Worm (Caenorhabditis elegans) whole organism, early embryonic: Measurements from ENCODE around the gene rhr-1.

Experiments used
- aly-1 ChIP-seq: sonication (generic microtip); optimal IDR thresholded peaks from 2 replicates; lab custom pipeline; 2016; ENCODE audit warnings: missing genetic modification characterization, missing compliant biosample characterization
- ama-1 ChIP-seq: fragments of 150-350 bp; optimal IDR thresholded peaks from 2 replicates; lab custom pipeline; 2014

DNA sequence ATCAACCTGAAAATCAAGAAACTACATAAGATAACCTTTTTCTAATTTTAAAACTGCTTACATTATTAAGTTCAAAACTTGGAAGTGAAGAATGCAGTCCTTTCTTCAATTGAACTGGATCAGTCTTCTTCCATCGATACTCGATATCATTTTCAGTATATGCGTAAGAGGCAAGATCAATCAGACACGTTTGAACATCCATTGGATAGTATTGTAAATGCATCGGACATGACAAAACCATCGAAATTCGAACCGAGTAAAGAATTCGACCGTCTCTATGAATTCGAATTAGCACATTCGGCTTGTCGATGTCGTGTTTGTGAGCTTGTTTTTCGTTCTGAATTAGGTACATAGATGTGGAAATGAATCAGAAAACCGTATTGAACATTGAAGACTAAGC lies 22.8 kb downstream of the rhr-1 start:
- no peak for TF ChIP-seq ama-1 (lab: Kevin White, UChicago)
- no peak for TF ChIP-seq aly-1 (tag; lab: Kevin White, UChicago)
